Fruit fly (Drosophila melanogaster): ENCODE results near the gene CG14321.

The CG14321 gene

DNA sequence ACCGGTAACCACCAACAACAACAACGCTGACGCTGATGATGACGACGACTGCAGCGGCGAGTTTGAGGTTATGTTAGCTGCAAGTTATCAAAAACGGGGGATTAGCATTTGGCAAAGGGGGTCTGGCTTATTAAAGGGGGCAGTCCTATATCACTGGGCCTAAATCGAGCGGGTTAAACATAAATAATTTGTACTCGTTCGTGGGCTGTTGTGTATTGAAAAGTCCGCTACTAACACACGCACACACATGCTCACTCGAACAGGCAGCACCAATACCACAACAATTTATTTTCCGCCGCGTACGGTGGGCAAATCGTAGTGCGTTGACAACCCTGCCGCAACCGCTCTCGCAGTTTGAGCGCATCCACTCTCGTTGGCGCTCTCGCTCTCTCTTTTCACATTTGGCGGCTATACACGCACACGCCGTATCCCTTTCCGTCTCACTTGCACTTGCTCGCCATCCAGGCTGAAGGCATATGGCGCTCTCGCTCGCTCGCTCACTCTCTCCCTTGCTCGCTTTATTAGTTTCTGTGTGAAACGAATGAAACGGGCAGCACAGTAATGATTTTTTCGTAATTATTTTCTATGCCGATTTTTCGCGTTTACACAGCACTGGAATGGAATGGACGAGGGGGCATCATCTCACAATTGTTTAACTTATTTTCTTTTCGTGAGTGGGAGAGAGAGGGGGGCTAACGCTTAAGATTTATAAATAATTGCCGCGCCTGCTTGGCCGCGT is 16.4 kb upstream of the CG14321 start (continued):
- TF ChIP-seq lola (GFP tag; optimal IDR thresholded peaks at IDR 0.05): no peak
- no peak for TF ChIP-seq CG1529 (GFP tag; optimal IDR thresholded peaks at IDR 0.05)
- peak; percentile 7 for TF ChIP-seq CG7786 (GFP tag; optimal IDR thresholded peaks at IDR 0.05)
- TF ChIP-seq tna (GFP tag; IDR thresholded peaks at IDR 0.05; ENCODE audit: partially characterized antibody): no peak
- no peak for TF ChIP-seq CG11560 (tag; IDR thresholded peaks at IDR 0.05)
- TF ChIP-seq CG1832 (GFP tag; optimal IDR thresholded peaks at IDR 0.05): peak; percentile 98
- peak; percentile 37 for TF ChIP-seq run (tag; optimal IDR thresholded peaks at IDR 0.05)
- peak; percentile 38 for TF ChIP-seq CG13296 (GFP tag; optimal IDR thresholded peaks at IDR 0.05)
- peak; percentile 27 for TF ChIP-seq fu2 (GFP tag; optimal IDR thresholded peaks at IDR 0.05)
- peak; percentile 90 for TF ChIP-seq CG12155 (GFP tag; optimal IDR thresholded peaks at IDR 0.05)
- no peak for TF ChIP-seq CG10565 (GFP tag; optimal IDR thresholded peaks at IDR 0.05)
- no peak for TF ChIP-seq CG17912 (GFP tag; optimal IDR thresholded peaks at IDR 0.05)
- no peak for TF ChIP-seq CG2129 (GFP tag; IDR thresholded peaks at IDR 0.05; ENCODE audit: partially characterized antibody)
- TF ChIP-seq CG12659 (GFP tag; optimal IDR thresholded peaks at IDR 0.05): peak; percentile 51
- TF ChIP-seq Stat92E (GFP tag; optimal IDR thresholded peaks at IDR 0.05): no peak
- TF ChIP-seq CG32532 (GFP tag; IDR thresholded peaks at IDR 0.05): no peak
- no peak for TF ChIP-seq Hr39 (optimal IDR thresholded peaks at IDR 0.05)
- no peak for TF ChIP-seq sr (GFP tag; IDR thresholded peaks at IDR 0.05)
- no peak for TF ChIP-seq CG31388 (GFP tag; optimal IDR thresholded peaks at IDR 0.05)
- TF ChIP-seq Sry-δ (GFP tag; optimal IDR thresholded peaks at IDR 0.05): peak; percentile 7
- peak; percentile 62 for TF ChIP-seq exex (tag; optimal IDR thresholded peaks at IDR 0.05)
- no peak for TF ChIP-seq sna (GFP tag; IDR thresholded peaks at IDR 0.05; ENCODE audit: partially characterized antibody)
- no peak for TF ChIP-seq CG10462 (GFP tag; optimal IDR thresholded peaks at IDR 0.05)
- no peak for TF ChIP-seq CG5953 (GFP tag; IDR thresholded peaks at IDR 0.05)
- no peak for TF ChIP-seq CG6689 (GFP tag; IDR thresholded peaks at IDR 0.05)
- TF ChIP-seq CG8924 (tag; optimal IDR thresholded peaks at IDR 0.05): peak; percentile 70
- no peak for TF ChIP-seq tup (GFP tag; optimal IDR thresholded peaks at IDR 0.05)
- no peak for TF ChIP-seq CG15073 (GFP tag; optimal IDR thresholded peaks at IDR 0.05)
- peak; percentile 13 for TF ChIP-seq luna (GFP tag; optimal IDR thresholded peaks at IDR 0.05)
- TF ChIP-seq CG12236 (GFP tag; optimal IDR thresholded peaks at IDR 0.05): no peak
- peak; percentile 36 for TF ChIP-seq CG6765 (GFP tag; optimal IDR thresholded peaks at IDR 0.05)
- no peak for TF ChIP-seq salm (tag; optimal IDR thresholded peaks at IDR 0.05)
- TF ChIP-seq CG11085 (GFP tag; IDR thresholded peaks at IDR 0.05): no peak
- no peak for TF ChIP-seq gem (tag; optimal IDR thresholded peaks at IDR 0.05)
- peak; percentile 44 for TF ChIP-seq kni (GFP tag; optimal IDR thresholded peaks at IDR 0.05)
- no peak for TF ChIP-seq CG3407 (GFP tag; optimal IDR thresholded peaks at IDR 0.05)
- TF ChIP-seq CG2712 (tag; optimal IDR thresholded peaks at IDR 0.05): peak; percentile 31
- TF ChIP-seq CG4854 (GFP tag; optimal IDR thresholded peaks at IDR 0.05): no peak
- TF ChIP-seq Ada2b (GFP tag; IDR thresholded peaks at IDR 0.05): no peak
- TF ChIP-seq slbo (GFP tag; IDR thresholded peaks at IDR 0.05): no peak
- no peak for TF ChIP-seq Awh (GFP tag; IDR thresholded peaks at IDR 0.05)
- peak; percentile 22 for TF ChIP-seq Myb (GFP tag; optimal IDR thresholded peaks at IDR 0.05)
- TF ChIP-seq Mad (GFP tag; optimal IDR thresholded peaks at IDR 0.05): no peak
- peak; percentile 44 for TF ChIP-seq jumu (GFP tag; optimal IDR thresholded peaks at IDR 0.05)
- TF ChIP-seq cas (GFP tag; IDR thresholded peaks at IDR 0.05): no peak
- peak; percentile 31 for TF ChIP-seq Nf-YB (GFP tag; optimal IDR thresholded peaks at IDR 0.05)
- TF ChIP-seq nom (GFP tag; optimal IDR thresholded peaks at IDR 0.05): peak; percentile 75
- no peak for TF ChIP-seq Dip3 (GFP tag; optimal IDR thresholded peaks at IDR 0.05)
- TF ChIP-seq CG2202 (tag; optimal IDR thresholded peaks at IDR 0.05): no peak
- TF ChIP-seq disco-r (GFP tag; optimal IDR thresholded peaks at IDR 0.05): no peak
